Worm (Caenorhabditis elegans) whole organism, L2 larva: ENCODE data around the gene F49E2.5.

Experiments
- C34F6.9 ChIP-seq: fragments of 150-350 bp; optimal IDR thresholded peaks from 2 replicates; lab custom pipeline; 2014; ENCODE audit warnings: missing biosample characterization, missing genetic modification characterization
- F13H6.1 ChIP-seq: sonication (generic microtip); optimal IDR thresholded peaks from 2 replicates; lab custom pipeline; 2016; ENCODE audit warnings: missing genetic modification characterization, missing compliant biosample characterization
- Y55F3AM.14 ChIP-seq: fragments of 200-800 bp; sonication (Bioruptor generic); optimal IDR thresholded peaks from 2 replicates; lab custom pipeline; 2018; ENCODE audit warnings: mild to moderate bottlenecking, missing genetic modification characterization, missing compliant biosample characterization
- alr-1 ChIP-seq: fragments of 150-350 bp; optimal IDR thresholded peaks from 2 replicates; lab custom pipeline; 2014; ENCODE audit warnings: missing biosample characterization, missing genetic modification characterization
- aly-2 ChIP-seq: fragments of 150-350 bp; optimal IDR thresholded peaks from 2 replicates; lab custom pipeline; 2014; ENCODE audit warnings: missing biosample characterization, missing genetic modification characterization
- ama-1 ChIP-seq: fragments of 150-350 bp; optimal IDR thresholded peaks from 2 replicates; lab custom pipeline; 2018; ENCODE audit warnings: inconsistent platforms
- blmp-1 ChIP-seq: sonication (generic microtip); optimal IDR thresholded peaks from 2 replicates; lab custom pipeline; 2017; ENCODE audit warnings: missing genetic modification characterization, mild to moderate bottlenecking, missing compliant biosample characterization, antibody characterized with exemption, moderate library complexity; ENCODE audit not compliant: insufficient read depth
- ceh-16 ChIP-seq: fragments of 150-350 bp; optimal IDR thresholded peaks from 2 replicates; lab custom pipeline; 2014; ENCODE audit warnings: missing biosample characterization, missing genetic modification characterization
- crh-2 ChIP-seq: sonication (generic microtip); optimal IDR thresholded peaks from 2 replicates; lab custom pipeline; 2017; ENCODE audit warnings: missing biosample characterization, missing genetic modification characterization
- egl-27 ChIP-seq: sonication (generic microtip); optimal IDR thresholded peaks from 3 replicates; lab custom pipeline; 2017; ENCODE audit warnings: missing biosample characterization, missing genetic modification reagents, missing genetic modification characterization
- elt-1 ChIP-seq: fragments of 150-350 bp; optimal IDR thresholded peaks from 2 replicates; lab custom pipeline; 2014; ENCODE audit warnings: missing biosample characterization, missing genetic modification characterization
- elt-3 ChIP-seq: sonication (generic microtip); optimal IDR thresholded peaks from 2 replicates; lab custom pipeline; 2017; ENCODE audit warnings: missing biosample characterization, missing genetic modification characterization
- fos-1 ChIP-seq: fragments of 150-350 bp; optimal IDR thresholded peaks from 2 replicates; lab custom pipeline; 2014; ENCODE audit warnings: missing biosample characterization, missing genetic modification characterization
- gmeb-1 ChIP-seq: fragments of 150-350 bp; optimal IDR thresholded peaks from 2 replicates; lab custom pipeline; 2014; ENCODE audit warnings: missing biosample characterization, missing genetic modification characterization
- lin-11 ChIP-seq: fragments of 150-350 bp; sonication (generic microtip); optimal IDR thresholded peaks from 2 replicates; lab custom pipeline; 2014; ENCODE audit warnings: missing biosample characterization, missing genetic modification characterization, inconsistent platforms, mixed read lengths
- lin-39 ChIP-seq: fragments of 150-350 bp; optimal IDR thresholded peaks from 2 replicates; lab custom pipeline; 2014; ENCODE audit warnings: missing biosample characterization, missing genetic modification reagents, missing genetic modification characterization
- lsy-2 ChIP-seq, 2 experiments: fragments of 150-350 bp in 1 of 2; sonication (generic microtip) in 1 of 2; optimal IDR thresholded peaks; 2 replicates each; lab custom pipeline; 2014 to 2017; ENCODE audit warnings: missing biosample characterization in 2 of 2, missing genetic modification characterization in 2 of 2
- mab-5 ChIP-seq: fragments of 150-350 bp; optimal IDR thresholded peaks from 2 replicates; lab custom pipeline; 2014; ENCODE audit warnings: missing biosample characterization, missing genetic modification characterization
- mbf-1 ChIP-seq: sonication (generic microtip); optimal IDR thresholded peaks from 2 replicates; lab custom pipeline; 2017; ENCODE audit warnings: missing biosample characterization, missing genetic modification characterization
- mdl-1 ChIP-seq, 2 experiments: fragments of 150-350 bp in 1 of 2; sonication (generic microtip) in 1 of 2; optimal IDR thresholded peaks; 2 replicates each; lab custom pipeline; 2017; ENCODE audit warnings: missing biosample characterization in 2 of 2, missing genetic modification characterization in 2 of 2
- nhr-11 ChIP-seq: fragments of 150-350 bp; optimal IDR thresholded peaks from 2 replicates; lab custom pipeline; 2014; ENCODE audit warnings: missing biosample characterization, missing genetic modification characterization
- nhr-12 ChIP-seq: fragments of 150-350 bp; optimal IDR thresholded peaks from 2 replicates; lab custom pipeline; 2014; ENCODE audit warnings: missing biosample characterization, missing genetic modification characterization
- nhr-23 ChIP-seq: fragments of 150-350 bp; optimal IDR thresholded peaks from 2 replicates; lab custom pipeline; 2014; ENCODE audit warnings: missing biosample characterization, missing genetic modification reagents, missing genetic modification characterization
- nhr-237 ChIP-seq: fragments of 150-350 bp; optimal IDR thresholded peaks from 2 replicates; lab custom pipeline; 2014; ENCODE audit warnings: missing biosample characterization, missing genetic modification characterization
- nhr-25 ChIP-seq: fragments of 150-350 bp; sonication (generic microtip); optimal IDR thresholded peaks from 3 replicates; lab custom pipeline; 2014; ENCODE audit warnings: missing biosample characterization, missing genetic modification characterization
- nhr-6 ChIP-seq: fragments of 150-350 bp; optimal IDR thresholded peaks from 2 replicates; lab custom pipeline; 2014; ENCODE audit warnings: missing biosample characterization, missing genetic modification characterization
- nhr-77 ChIP-seq: fragments of 150-350 bp; optimal IDR thresholded peaks from 2 replicates; lab custom pipeline; 2014; ENCODE audit warnings: missing biosample characterization, missing genetic modification characterization
- peb-1 ChIP-seq: fragments of 150-350 bp; optimal IDR thresholded peaks from 2 replicates; lab custom pipeline; 2014; ENCODE audit warnings: missing biosample characterization, missing genetic modification characterization
- skn-1 ChIP-seq: sonication (generic microtip); optimal IDR thresholded peaks from 2 replicates; lab custom pipeline; 2017; ENCODE audit warnings: missing biosample characterization, missing genetic modification characterization
- sma-9 ChIP-seq, 2 experiments: fragments of 150-350 bp in 1 of 2; sonication (generic microtip) in 1 of 2; optimal IDR thresholded peaks; 2 replicates each; lab custom pipeline; 2014 to 2016; ENCODE audit warnings: missing genetic modification characterization in 2 of 2, mild to moderate bottlenecking in 1 of 2, missing biosample characterization in 1 of 2, missing compliant biosample characterization in 1 of 2, missing genetic modification reagents in 1 of 2, moderate library complexity in 1 of 2
- snpc-4 ChIP-seq: fragments of 150-350 bp; optimal IDR thresholded peaks from 2 replicates; lab custom pipeline; 2014; ENCODE audit warnings: missing biosample characterization, missing genetic modification characterization
- unc-39 ChIP-seq: fragments of 150-350 bp; optimal IDR thresholded peaks from 2 replicates; lab custom pipeline; 2014; ENCODE audit warnings: missing biosample characterization, missing genetic modification characterization
- unc-55 ChIP-seq: fragments of 150-350 bp; sonication (generic microtip); optimal IDR thresholded peaks from 3 replicates; lab custom pipeline; 2014; ENCODE audit warnings: missing biosample characterization, missing genetic modification reagents, missing genetic modification characterization
- ztf-1 ChIP-seq: fragments of 200-800 bp; sonication (Bioruptor generic); conservative IDR thresholded peaks from 2 replicates; pipeline ENCODE4 v1.3.6; 2022; ENCODE audit warnings: missing genetic modification characterization, missing compliant biosample characterization
- ztf-11 ChIP-seq: sonication (generic microtip); optimal IDR thresholded peaks from 2 replicates; lab custom pipeline; 2017; ENCODE audit warnings: missing biosample characterization, missing genetic modification characterization
- ztf-4 ChIP-seq: fragments of 150-350 bp; optimal IDR thresholded peaks from 2 replicates; lab custom pipeline; 2014; ENCODE audit warnings: missing biosample characterization, missing genetic modification characterization

Gene F49E2.5

DNA sequence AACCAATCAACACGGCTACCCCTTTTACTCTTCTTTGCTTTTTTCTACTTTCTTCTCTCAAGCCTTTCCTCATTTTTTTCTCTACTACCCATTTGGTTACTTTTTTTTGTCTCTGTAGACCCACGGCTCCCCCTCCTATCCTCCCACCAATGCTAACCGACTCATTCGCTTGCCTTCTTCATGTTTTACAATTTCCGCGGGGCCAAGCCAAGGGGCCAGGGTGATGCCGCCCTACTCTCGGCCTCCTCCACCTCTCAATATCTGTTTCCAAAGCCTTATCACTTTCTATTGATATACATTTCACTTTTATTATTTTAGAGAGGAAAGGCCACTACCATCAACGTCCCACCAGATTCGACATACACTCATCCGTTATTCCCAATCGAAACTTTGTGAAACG is at the start of gene F49E2.5:
Gene F49E2.5, plus strand, starts transcription at position 301 of the 400 bp plus-strand sequence.
- no peak for TF ChIP-seq nhr-12 (tag; lab: Kevin White, UChicago)
- peak; percentile 5 for TF ChIP-seq F13H6.1 (tag; lab: Kevin White, UChicago)

DNA sequence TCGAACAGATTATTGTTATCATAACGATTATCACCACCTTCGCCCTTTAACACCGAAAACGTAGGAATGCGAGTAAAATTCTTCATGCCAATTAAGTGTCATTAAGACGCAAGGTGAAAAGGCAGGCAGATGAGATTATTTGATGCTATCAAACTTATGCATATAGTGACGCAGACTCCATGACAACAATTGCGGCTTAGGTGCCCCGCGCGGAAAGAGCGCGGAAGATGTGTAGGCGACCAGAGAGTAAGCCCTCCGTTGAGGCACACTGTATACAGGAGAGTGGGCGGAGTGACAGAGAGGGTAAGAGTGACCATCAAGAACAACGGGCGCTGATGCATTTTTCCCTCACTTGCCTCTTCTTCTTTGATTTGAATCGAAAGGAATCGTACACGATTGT is 48.8 kb upstream of the F49E2.5 start:
- TF ChIP-seq unc-55 (GFP tag; lab: Kevin White, UChicago) (no peak), F13H6.1 (tag; lab: Kevin White, UChicago) (no peak), ztf-11 (tag; lab: Kevin White, UChicago) (no peak), gmeb-1 (tag; lab: Kevin White, UChicago) (no peak), ama-1 (no peak), Y55F3AM.14 (GFP tag; lab: Kevin White, UChicago) (no peak), nhr-12 (tag; lab: Kevin White, UChicago) (no peak), unc-39 (no peak), lin-39 (tag; lab: Kevin White, UChicago) (no peak), C34F6.9 (tag; lab: Kevin White, UChicago) (no peak), alr-1 (tag; lab: Kevin White, UChicago) (no peak), skn-1 (no peak), nhr-77 (tag; lab: Kevin White, UChicago) (no peak), egl-27 (tag; lab: Kevin White, UChicago) (no peak)
- TF ChIP-seq, all 48 proteins: peak for 0

DNA sequence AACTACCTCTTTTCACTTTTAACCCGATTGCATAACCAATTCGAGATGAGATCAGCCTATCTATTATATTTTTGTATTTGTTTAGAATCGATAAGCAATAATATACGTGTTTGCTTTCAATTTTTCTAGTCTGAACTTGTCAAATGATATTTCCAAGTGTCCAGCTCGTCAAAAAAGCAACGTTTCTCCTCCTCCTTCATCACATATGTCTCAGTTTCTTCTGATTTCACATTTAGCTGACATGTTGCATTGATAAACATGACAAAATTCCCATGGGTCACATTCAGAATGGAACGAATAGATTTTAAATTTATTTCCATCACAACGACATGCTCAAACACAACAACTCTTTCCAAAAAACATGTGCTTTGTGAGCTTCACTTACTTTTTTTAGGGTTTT is 44.1 kb upstream of the F49E2.5 start:
- no peak for TF ChIP-seq unc-39
- no peak for TF ChIP-seq elt-3
- no peak for TF ChIP-seq gmeb-1 (tag; lab: Kevin White, UChicago)
- TF ChIP-seq lin-11 (tag; lab: Kevin White, UChicago), result no peak
- no peak for TF ChIP-seq aly-2 (tag; lab: Kevin White, UChicago)
- TF ChIP-seq ztf-11 (tag; lab: Kevin White, UChicago), result no peak
- TF ChIP-seq nhr-6 (tag; lab: Kevin White, UChicago), result no peak
- TF ChIP-seq sma-9 (GFP tag; optimal IDR thresholded peaks at IDR 0.05; lab: Kevin White, UChicago), result no peak
- no peak for TF ChIP-seq sma-9 (tag; optimal IDR thresholded peaks at IDR 0.05; lab: Kevin White, UChicago)
- TF ChIP-seq C34F6.9 (tag; lab: Kevin White, UChicago), result no peak
- TF ChIP-seq lsy-2 (tag; optimal IDR thresholded peaks at IDR 0.05; lab: Kevin White, UChicago), result no peak
- TF ChIP-seq nhr-12 (tag; lab: Kevin White, UChicago), result no peak
- no peak for TF ChIP-seq unc-55 (GFP tag; lab: Kevin White, UChicago)
- TF ChIP-seq elt-1, result no peak

DNA sequence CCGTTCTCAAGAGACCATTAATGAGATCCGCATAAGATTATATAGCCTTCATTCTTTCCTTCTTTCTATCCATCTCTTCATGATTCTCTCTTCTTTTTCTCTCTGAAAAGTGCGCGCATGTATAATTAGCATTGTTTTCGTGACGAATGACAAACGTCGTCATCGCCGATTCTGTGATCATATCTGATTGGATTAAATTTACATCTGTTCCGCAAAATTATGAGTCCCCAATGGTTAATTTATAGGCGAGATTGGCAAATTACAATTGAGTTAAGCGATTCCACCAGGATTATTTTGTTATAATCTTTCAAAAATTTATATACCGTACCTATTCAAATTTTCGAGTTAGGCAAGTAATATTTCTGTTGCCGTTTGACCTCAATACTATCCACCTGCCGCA is 39.2 kb upstream of the F49E2.5 start:
- no peak for TF ChIP-seq nhr-11 (tag; lab: Kevin White, UChicago)
- TF ChIP-seq lin-39 (tag; lab: Kevin White, UChicago), result no peak
- TF ChIP-seq nhr-12 (tag; lab: Kevin White, UChicago), result no peak
- TF ChIP-seq egl-27 (tag; lab: Kevin White, UChicago), result no peak
- TF ChIP-seq unc-55 (GFP tag; lab: Kevin White, UChicago), result peak; percentile 5
- no peak for TF ChIP-seq Y55F3AM.14 (GFP tag; lab: Kevin White, UChicago)
- no peak for TF ChIP-seq crh-2
- no peak for TF ChIP-seq nhr-77 (tag; lab: Kevin White, UChicago)
- no peak for TF ChIP-seq fos-1 (tag; lab: Kevin White, UChicago)
- no peak for TF ChIP-seq ztf-4 (tag; lab: Kevin White, UChicago)
- TF ChIP-seq mbf-1, result no peak
- no peak for TF ChIP-seq blmp-1 (tag; lab: Kevin White, UChicago)
- no peak for TF ChIP-seq ztf-1
- TF ChIP-seq mab-5, result peak; percentile 28
- peak; percentile 17 for TF ChIP-seq ceh-16
- TF ChIP-seq nhr-25, result no peak
- no peak for TF ChIP-seq elt-1
- TF ChIP-seq peb-1, result no peak
- TF ChIP-seq snpc-4 (tag; lab: Kevin White, UChicago), result no peak
- TF ChIP-seq nhr-237 (tag; lab: Kevin White, UChicago), result no peak
- no peak for TF ChIP-seq nhr-23 (tag; lab: Kevin White, UChicago)
- TF ChIP-seq, all 48 proteins: peak for 3

DNA sequence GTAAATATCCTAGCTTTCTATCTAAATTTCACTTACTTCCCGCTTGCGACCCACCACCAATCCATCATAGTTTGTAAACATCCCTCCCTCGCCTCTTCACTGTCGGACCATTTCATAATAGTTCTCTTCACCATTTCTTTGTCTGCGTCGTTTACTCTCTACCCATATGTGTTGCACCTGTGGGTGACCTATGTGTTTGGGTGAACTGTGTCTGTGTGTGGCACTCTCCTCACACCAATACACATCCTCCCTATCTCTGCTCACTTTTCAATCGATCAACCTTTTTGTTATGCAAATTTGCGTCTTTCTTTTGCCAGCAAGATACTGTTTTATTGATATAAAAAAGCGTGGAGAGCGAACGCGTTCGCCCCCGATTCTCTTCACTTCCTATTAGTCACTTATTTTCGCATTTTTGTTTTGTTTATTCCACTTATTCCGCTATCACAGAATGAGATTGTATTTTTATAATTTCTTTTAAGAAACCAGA is 38.5 kb upstream of the F49E2.5 start:
- no peak for TF ChIP-seq unc-55 (GFP tag; lab: Kevin White, UChicago)
- TF ChIP-seq elt-3, result no peak
- no peak for TF ChIP-seq crh-2
- no peak for TF ChIP-seq egl-27 (tag; lab: Kevin White, UChicago)
- no peak for TF ChIP-seq unc-39
- no peak for TF ChIP-seq ztf-4 (tag; lab: Kevin White, UChicago)
- no peak for TF ChIP-seq mdl-1 (tag; optimal IDR thresholded peaks at IDR 0.05; lab: Kevin White, UChicago)
- TF ChIP-seq nhr-77 (tag; lab: Kevin White, UChicago), result no peak
- TF ChIP-seq nhr-11 (tag; lab: Kevin White, UChicago), result no peak
- no peak for TF ChIP-seq blmp-1 (tag; lab: Kevin White, UChicago)
- no peak for TF ChIP-seq gmeb-1 (tag; lab: Kevin White, UChicago)
- no peak for TF ChIP-seq mbf-1
- TF ChIP-seq mab-5, result no peak
